Fruit fly (Drosophila melanogaster) whole organism, embryonic: ENCODE results near the gene CG4267.

ENCODE experiments used
- Atf6 ChIP-seq: fragments of 200-800 bp; sonication (Bioruptor generic); IDR thresholded peaks from 2 replicates; pipeline ENCODE4 v1.3.6; 2022; ENCODE audit warnings: missing biosample characterization, missing genetic modification characterization
- C15 ChIP-seq: fragments of 200-800 bp; sonication (Bioruptor generic); IDR thresholded peaks from 3 replicates; pipeline ENCODE4 v1.3.6; 2022; ENCODE audit warnings: missing biosample characterization, missing genetic modification characterization
- CG10431 ChIP-seq: fragments of 200-800 bp; sonication (Bioruptor generic); optimal IDR thresholded peaks from 3 replicates; lab custom pipeline; 2018; ENCODE audit warnings: missing biosample characterization, mild to moderate bottlenecking, missing genetic modification characterization
- CG10565 ChIP-seq: fragments of 200-800 bp; sonication (Bioruptor generic); optimal IDR thresholded peaks from 3 replicates; lab custom pipeline; 2016; ENCODE audit warnings: missing biosample characterization, mild to moderate bottlenecking, missing genetic modification characterization
- CG10979 ChIP-seq: fragments of 200-800 bp; sonication (Bioruptor generic); optimal IDR thresholded peaks from 2 replicates; lab custom pipeline; 2018; ENCODE audit warnings: missing biosample characterization, mild to moderate bottlenecking, missing genetic modification characterization, moderate library complexity
- CG11696 ChIP-seq: fragments of 200-800 bp; sonication (Bioruptor generic); IDR thresholded peaks from 2 replicates; pipeline ENCODE4 v1.3.6; 2022; ENCODE audit warnings: missing biosample characterization, missing genetic modification characterization
- CG12104 ChIP-seq: fragments of 200-800 bp; sonication (Bioruptor generic); optimal IDR thresholded peaks from 3 replicates; lab custom pipeline; 2016; ENCODE audit warnings: missing biosample characterization, missing genetic modification characterization
- CG12744 ChIP-seq: fragments of 200-800 bp; sonication (Bioruptor generic); optimal IDR thresholded peaks from 2 replicates; lab custom pipeline; 2016; ENCODE audit warnings: missing biosample characterization, missing genetic modification characterization
- CG15601 ChIP-seq: fragments of 200-800 bp; sonication (Bioruptor generic); optimal IDR thresholded peaks from 3 replicates; lab custom pipeline; 2019; ENCODE audit warnings: missing biosample characterization, mild to moderate bottlenecking, missing genetic modification characterization, moderate library complexity
- CG16863 ChIP-seq: fragments of 200-800 bp; sonication (Bioruptor generic); optimal IDR thresholded peaks from 3 replicates; lab custom pipeline; 2016; ENCODE audit warnings: missing biosample characterization, missing genetic modification characterization
- CG17186 ChIP-seq: fragments of 200-800 bp; sonication (Bioruptor generic); optimal IDR thresholded peaks from 3 replicates; lab custom pipeline; 2017; ENCODE audit warnings: missing biosample characterization, missing genetic modification reagents, missing genetic modification characterization
- CG17568 ChIP-seq: fragments of 200-800 bp; sonication (Bioruptor generic); optimal IDR thresholded peaks from 2 replicates; lab custom pipeline; 2018; ENCODE audit warnings: missing biosample characterization, mild to moderate bottlenecking, missing genetic modification characterization, moderate library complexity
- CG2129 ChIP-seq: fragments of 200-800 bp; sonication (Bioruptor generic); IDR thresholded peaks from 2 replicates; pipeline ENCODE4 v1.3.6; 2022; ENCODE audit warnings: missing biosample characterization, missing genetic modification characterization; ENCODE audit not compliant: partially characterized antibody
- CG3065 ChIP-seq: fragments of 200-800 bp; sonication (Bioruptor generic); optimal IDR thresholded peaks from 2 replicates; lab custom pipeline; 2016; ENCODE audit warnings: missing biosample characterization, missing genetic modification characterization
- CG32772 ChIP-seq: fragments of 200-800 bp; sonication (Bioruptor generic); IDR thresholded peaks from 2 replicates; pipeline ENCODE4 v1.3.6; 2022; ENCODE audit warnings: missing biosample characterization, missing genetic modification characterization
- CG7271 ChIP-seq: fragments of 200-800 bp; sonication (Bioruptor generic); optimal IDR thresholded peaks from 2 replicates; lab custom pipeline; 2018; ENCODE audit warnings: missing biosample characterization, mild to moderate bottlenecking, missing genetic modification characterization, moderate library complexity
- CG7372 ChIP-seq: fragments of 200-800 bp; sonication (Bioruptor generic); IDR thresholded peaks from 2 replicates; pipeline ENCODE4 v1.3.6; 2022; ENCODE audit warnings: missing biosample characterization, missing genetic modification characterization
- CG7786 ChIP-seq: fragments of 200-800 bp; sonication (Bioruptor generic); optimal IDR thresholded peaks from 2 replicates; lab custom pipeline; 2016; ENCODE audit warnings: missing biosample characterization, missing genetic modification characterization
- CG7963 ChIP-seq: fragments of 200-800 bp; sonication (Bioruptor generic); IDR thresholded peaks from 3 replicates; pipeline ENCODE4 v1.3.6; 2022; ENCODE audit warnings: missing biosample characterization, missing genetic modification characterization; ENCODE audit not compliant: partially characterized antibody
- CG8281 ChIP-seq: fragments of 200-800 bp; sonication (Bioruptor generic); optimal IDR thresholded peaks from 2 replicates; lab custom pipeline; 2018; ENCODE audit warnings: missing biosample characterization, mild to moderate bottlenecking, missing genetic modification characterization, moderate library complexity
- Dip2 ChIP-seq: fragments of 200-800 bp; sonication (Bioruptor generic); IDR thresholded peaks from 2 replicates; pipeline ENCODE4 v1.3.6; 2022; ENCODE audit warnings: missing biosample characterization, missing genetic modification characterization
- Dip3 ChIP-seq: fragments of 200-800 bp; sonication (Bioruptor generic); optimal IDR thresholded peaks from 3 replicates; lab custom pipeline; 2016; ENCODE audit warnings: missing biosample characterization, missing genetic modification characterization
- Doc3 ChIP-seq: fragments of 200-800 bp; sonication (Bioruptor generic); IDR thresholded peaks from 3 replicates; pipeline ENCODE4 v1.3.6; 2022; ENCODE audit warnings: missing biosample characterization, missing genetic modification characterization; ENCODE audit not compliant: partially characterized antibody
- Gsc ChIP-seq: fragments of 200-800 bp; sonication (Bioruptor generic); IDR thresholded peaks from 2 replicates; pipeline ENCODE4 v1.3.6; 2022; ENCODE audit warnings: missing biosample characterization, missing genetic modification characterization
- Hr39 ChIP-seq: fragments of >200 bp; optimal IDR thresholded peaks from 2 replicates; lab custom pipeline; 2017
- Lim3 ChIP-seq: fragments of 200-800 bp; sonication (Bioruptor generic); IDR thresholded peaks from 2 replicates; pipeline ENCODE4 v1.3.6; 2022; ENCODE audit warnings: missing biosample characterization, missing genetic modification characterization
- Lpt ChIP-seq: fragments of >200 bp; optimal IDR thresholded peaks from 2 replicates; lab custom pipeline; 2018; ENCODE audit warnings: missing biosample characterization, missing genetic modification characterization
- Med ChIP-seq: fragments of 200-800 bp; sonication (Bioruptor generic); peaks from one replicate; lab custom pipeline; 2016; ENCODE audit warnings: missing biosample characterization, missing genetic modification characterization, mild to moderate bottlenecking, inconsistent platforms, moderate library complexity
- Meics ChIP-seq: fragments of 200-800 bp; sonication (Bioruptor generic); optimal IDR thresholded peaks from 2 replicates; lab custom pipeline; 2017; ENCODE audit warnings: missing biosample characterization, mild to moderate bottlenecking, missing genetic modification characterization
- NFAT ChIP-seq: fragments of 200-800 bp; sonication (Bioruptor generic); IDR thresholded peaks from 2 replicates; pipeline ENCODE4 v1.3.6; 2022; ENCODE audit warnings: missing biosample characterization, missing genetic modification characterization
- Neu2 ChIP-seq: fragments of 200-800 bp; sonication (Bioruptor generic); optimal IDR thresholded peaks from 3 replicates; lab custom pipeline; 2016; ENCODE audit warnings: missing biosample characterization, missing genetic modification characterization, borderline replicate concordance
- Pdp1 ChIP-seq, 2 experiments: fragments of 200-800 bp; sonication (Bioruptor generic); optimal IDR thresholded peaks; 3 replicates each; lab custom pipeline; 2016; ENCODE audit warnings: missing biosample characterization in 2 of 2, missing genetic modification characterization in 2 of 2, mild to moderate bottlenecking in 1 of 2, moderate library complexity in 1 of 2
- Ptx1 ChIP-seq: fragments of 200-800 bp; sonication (Bioruptor generic); IDR thresholded peaks from 2 replicates; pipeline ENCODE4 v1.3.6; 2022; ENCODE audit warnings: missing biosample characterization, missing genetic modification characterization
- Side ChIP-seq: fragments of 200-800 bp; sonication (Bioruptor generic); optimal IDR thresholded peaks from 2 replicates; lab custom pipeline; 2016; ENCODE audit warnings: missing biosample characterization, missing genetic modification characterization
- Sox102F ChIP-seq: fragments of 200-800 bp; sonication (Bioruptor generic); optimal IDR thresholded peaks from 2 replicates; lab custom pipeline; 2018; ENCODE audit warnings: missing biosample characterization, mild to moderate bottlenecking, missing genetic modification characterization, moderate library complexity
- aop ChIP-seq: fragments of 200-800 bp; sonication (Bioruptor generic); IDR thresholded peaks from 2 replicates; pipeline ENCODE4 v1.3.6; 2022; ENCODE audit warnings: missing biosample characterization, missing genetic modification characterization
- danr ChIP-seq: fragments of 200-800 bp; sonication (Bioruptor generic); IDR thresholded peaks from 2 replicates; pipeline ENCODE4 v1.3.6; 2022; ENCODE audit warnings: missing biosample characterization, missing genetic modification characterization
- dmrt11E ChIP-seq: fragments of 200-800 bp; sonication (Bioruptor generic); optimal IDR thresholded peaks from 3 replicates; lab custom pipeline; 2018; ENCODE audit warnings: missing biosample characterization, mild to moderate bottlenecking, missing genetic modification characterization, moderate library complexity
- esg ChIP-seq: fragments of 200-800 bp; sonication (Bioruptor generic); conservative IDR thresholded peaks from 2 replicates; pipeline ENCODE4 v1.3.6; 2022; ENCODE audit warnings: missing biosample characterization, missing genetic modification characterization
- fu2 ChIP-seq: fragments of 200-800 bp; sonication (Bioruptor generic); optimal IDR thresholded peaks from 2 replicates; lab custom pipeline; 2016; ENCODE audit warnings: missing biosample characterization, missing genetic modification characterization
- hbn ChIP-seq: fragments of 200-800 bp; sonication (Bioruptor generic); IDR thresholded peaks from 2 replicates; pipeline ENCODE4 v1.3.6; 2022; ENCODE audit warnings: missing biosample characterization, missing genetic modification characterization; ENCODE audit not compliant: partially characterized antibody
- inv ChIP-seq: fragments of 200-800 bp; sonication (Bioruptor generic); IDR thresholded peaks from 2 replicates; pipeline ENCODE4 v1.3.6; 2022; ENCODE audit warnings: missing biosample characterization, missing genetic modification characterization; ENCODE audit not compliant: partially characterized antibody
- kah ChIP-seq: fragments of 200-800 bp; sonication (Bioruptor generic); optimal IDR thresholded peaks from 2 replicates; lab custom pipeline; 2018; ENCODE audit warnings: missing biosample characterization, mild to moderate bottlenecking, missing genetic modification characterization
- klu ChIP-seq: fragments of 200-800 bp; sonication (Bioruptor generic); IDR thresholded peaks from 2 replicates; pipeline ENCODE4 v1.3.6; 2022; ENCODE audit warnings: missing biosample characterization, missing genetic modification characterization
- otp ChIP-seq: fragments of 200-800 bp; sonication (Bioruptor generic); IDR thresholded peaks from 3 replicates; pipeline ENCODE4, ENCODE4 v1.3.6; 2022; ENCODE audit warnings: missing biosample characterization, missing genetic modification characterization
- rib ChIP-seq: fragments of 200-800 bp; sonication (Bioruptor generic); IDR thresholded peaks from 2 replicates; pipeline ENCODE4 v1.3.6; 2022; ENCODE audit warnings: missing biosample characterization, missing genetic modification characterization
- run ChIP-seq: fragments of 200-800 bp; sonication (Bioruptor generic); optimal IDR thresholded peaks from 3 replicates; lab custom pipeline; 2018; ENCODE audit warnings: missing biosample characterization, mild to moderate bottlenecking, missing genetic modification characterization
- sens ChIP-seq: fragments of 200-800 bp; sonication (Bioruptor generic); peaks from one replicate; lab custom pipeline; 2016; ENCODE audit warnings: missing biosample characterization, missing genetic modification characterization
- seq ChIP-seq: fragments of 200-800 bp; sonication (Bioruptor generic); IDR thresholded peaks from 2 replicates; pipeline ENCODE4 v1.3.6; 2022; ENCODE audit warnings: missing biosample characterization, missing genetic modification characterization
- sima ChIP-seq: fragments of 200-800 bp; sonication (Bioruptor generic); optimal IDR thresholded peaks from 2 replicates; lab custom pipeline; 2016; ENCODE audit warnings: missing biosample characterization, missing genetic modification characterization
- tx ChIP-seq: fragments of 200-800 bp; sonication (Bioruptor generic); optimal IDR thresholded peaks from 2 replicates; lab custom pipeline; 2016; ENCODE audit warnings: missing biosample characterization, missing genetic modification characterization
- wdn ChIP-seq: fragments of 200-800 bp; sonication (Bioruptor generic); IDR thresholded peaks from 2 replicates; pipeline ENCODE4 v1.3.6; 2022; ENCODE audit warnings: missing biosample characterization, missing genetic modification characterization
- z ChIP-seq: fragments of 200-800 bp; sonication (Bioruptor generic); IDR thresholded peaks from 3 replicates; pipeline ENCODE4 v1.3.6; 2022; ENCODE audit warnings: missing biosample characterization, missing genetic modification characterization

Gene CG4267

dm6 chr2L:2193357-2193780 lies 48.8 kb upstream of the CG4267 start (continued):
- no peak for TF ChIP-seq CG7271 (tag; lab: Kevin White, UChicago)
- no peak for TF ChIP-seq CG3065 (GFP tag; lab: Kevin White, UChicago)
- TF ChIP-seq Neu2 (GFP tag; lab: Kevin White, UChicago) = no peak
- TF ChIP-seq CG17568 (GFP tag; lab: Kevin White, UChicago) = peak; percentile 17
- no peak for TF ChIP-seq rib (GFP tag; lab: Robert Waterston, UW)
- TF ChIP-seq CG10979 (tag; lab: Kevin White, UChicago) = peak; percentile 22
- peak; percentile 95 for TF ChIP-seq sens (GFP tag; lab: Kevin White, UChicago)
- TF ChIP-seq z (GFP tag; lab: Robert Waterston, UW) = no peak
- TF ChIP-seq aop (GFP tag; lab: Robert Waterston, UW) = no peak
- no peak for TF ChIP-seq Lpt (GFP tag; lab: Kevin White, UChicago)
- no peak for TF ChIP-seq CG7963 (GFP tag; lab: Robert Waterston, UW)
- TF ChIP-seq kah (GFP tag; lab: Kevin White, UChicago) = peak; percentile 74
- no peak for TF ChIP-seq run
- peak in 1 of 2 experiments; percentile 73 for TF ChIP-seq Pdp1 (GFP tag; optimal IDR thresholded peaks at IDR 0.05; lab: Kevin White, UChicago)
- TF ChIP-seq CG12744 = peak; percentile 46
- no peak for TF ChIP-seq Hr39 (lab: Kevin White, UChicago)
- TF ChIP-seq CG7786 (GFP tag; lab: Kevin White, UChicago) = no peak
- no peak for TF ChIP-seq klu (GFP tag; lab: Robert Waterston, UW)
- TF ChIP-seq CG10431 (GFP tag; lab: Kevin White, UChicago) = peak; percentile 42
- TF ChIP-seq sima (GFP tag; lab: Kevin White, UChicago) = no peak
- peak; percentile 65 for TF ChIP-seq CG15601 (tag; lab: Kevin White, UChicago)
- no peak for TF ChIP-seq tx
- TF ChIP-seq hbn (GFP tag; lab: Robert Waterston, UW) = no peak
- TF ChIP-seq esg (GFP tag; lab: Robert Waterston, UW) = no peak
- TF ChIP-seq Dip2 (GFP tag; lab: Robert Waterston, UW) = no peak
- TF ChIP-seq CG11696 (GFP tag; lab: Robert Waterston, UW) = no peak
- TF ChIP-seq NFAT (GFP tag; lab: Robert Waterston, UW) = no peak
- TF ChIP-seq dmrt11E = no peak
- no peak for TF ChIP-seq danr (GFP tag; lab: Robert Waterston, UW)
- peak; percentile 58 for TF ChIP-seq Side
- TF ChIP-seq Gsc (GFP tag; lab: Robert Waterston, UW) = no peak
- TF ChIP-seq C15 (GFP tag; lab: Robert Waterston, UW) = no peak
- TF ChIP-seq Atf6 (GFP tag; lab: Robert Waterston, UW) = no peak
- TF ChIP-seq Sox102F (GFP tag; lab: Kevin White, UChicago) = no peak
- TF ChIP-seq CG12104 (GFP tag; lab: Kevin White, UChicago) = peak; percentile 6
- peak; percentile 92 for TF ChIP-seq CG17186 (GFP tag; lab: Kevin White, UChicago)
- TF ChIP-seq CG10565 (GFP tag; lab: Kevin White, UChicago) = no peak
- TF ChIP-seq CG2129 = no peak
- TF ChIP-seq inv (GFP tag; lab: Robert Waterston, UW) = no peak
- TF ChIP-seq CG7372 (GFP tag; lab: Robert Waterston, UW) = no peak
- TF ChIP-seq CG32772 (GFP tag; lab: Robert Waterston, UW) = no peak
- no peak for TF ChIP-seq Lim3 (GFP tag; lab: Robert Waterston, UW)
- no peak for TF ChIP-seq otp (GFP tag; lab: Robert Waterston, UW)
- TF ChIP-seq seq = no peak
- no peak for TF ChIP-seq CG16863 (GFP tag; lab: Kevin White, UChicago)
- no peak for TF ChIP-seq Dip3
- peak; percentile 46 for TF ChIP-seq Meics (GFP tag; lab: Kevin White, UChicago)
- TF ChIP-seq Ptx1 (GFP tag; lab: Robert Waterston, UW) = no peak
- TF ChIP-seq Doc3 (GFP tag; lab: Robert Waterston, UW) = no peak
- TF ChIP-seq Med (GFP tag; lab: Kevin White, UChicago) = peak; percentile 88
- no peak for TF ChIP-seq wdn
- TF ChIP-seq fu2 = no peak
- TF ChIP-seq CG8281 (tag; lab: Kevin White, UChicago) = peak; percentile 12
